Fruit fly (Drosophila melanogaster): ENCODE measurements around the gene dsx.

- TF ChIP-seq CG11617 (GFP tag; optimal IDR thresholded peaks at IDR 0.05) (no peak), kay (GFP tag; ENCODE audit: borderline replicate concordance) (no peak), bab1 (GFP tag; optimal IDR thresholded peaks at IDR 0.05) (no peak)
Measured at dm6 chr3R:7969702-7970175, 2.5 kb upstream of the dsx start.
